Fruit fly (Drosophila melanogaster) whole organism, wandering third instar larva: ENCODE results near the gene CG8292.

Experiments used
- Abd-B ChIP-seq: fragments of >200 bp; optimal IDR thresholded peaks from 2 replicates; lab custom pipeline; 2017; ENCODE audit warnings: missing biosample characterization, missing genetic modification characterization
- CG32264 ChIP-seq: fragments of 200-800 bp; sonication (Bioruptor generic); optimal IDR thresholded peaks from 2 replicates; lab custom pipeline; 2016; ENCODE audit warnings: missing biosample characterization, missing genetic modification characterization
- Myc ChIP-seq: fragments of >200 bp; optimal IDR thresholded peaks from 2 replicates; lab custom pipeline; 2017
- brk ChIP-seq: fragments of 200-800 bp; sonication (Bioruptor generic); optimal IDR thresholded peaks from 2 replicates; lab custom pipeline; 2016; ENCODE audit warnings: missing biosample characterization, mild to moderate bottlenecking, missing genetic modification characterization
- dmrt93B ChIP-seq: fragments of 200-800 bp; sonication (Bioruptor generic); optimal IDR thresholded peaks from 2 replicates; lab custom pipeline; 2018; ENCODE audit warnings: missing biosample characterization, mild to moderate bottlenecking, missing genetic modification characterization
- ey ChIP-seq: fragments of 200-800 bp; sonication (Bioruptor generic); optimal IDR thresholded peaks from 2 replicates; lab custom pipeline; 2016; ENCODE audit warnings: missing biosample characterization, missing genetic modification characterization
- h ChIP-seq: fragments of 200-800 bp; sonication (Bioruptor generic); optimal IDR thresholded peaks from 3 replicates; lab custom pipeline; 2016; ENCODE audit warnings: missing biosample characterization, mild to moderate bottlenecking, missing genetic modification characterization
- jim ChIP-seq: fragments of 175-275, 200-325 bp; sonication (Bioruptor generic); optimal IDR thresholded peaks from 2 replicates; lab custom pipeline; 2016; ENCODE audit warnings: missing biosample characterization, mild to moderate bottlenecking, missing genetic modification characterization
- psq ChIP-seq: fragments of 200-800 bp; sonication (Bioruptor generic); optimal IDR thresholded peaks from 3 replicates; lab custom pipeline; 2017; ENCODE audit warnings: missing biosample characterization, mild to moderate bottlenecking, missing genetic modification characterization, moderate library complexity
- sv ChIP-seq: fragments of 200-800 bp; sonication (Bioruptor generic); optimal IDR thresholded peaks from 3 replicates; lab custom pipeline; 2016; ENCODE audit warnings: missing biosample characterization, missing genetic modification characterization

dm6 chr2L:8241700-8242099, 23.9 kb upstream of the CG8292 start, which contains the start of gene Spn28F:
- TF ChIP-seq jim (GFP tag; lab: Kevin White, UChicago) (no peak), Abd-B (no peak), brk (no peak), Myc (lab: Kevin White, UChicago) (no peak), psq (GFP tag; lab: Kevin White, UChicago) (no peak), CG32264 (GFP tag; lab: Kevin White, UChicago) (no peak), dmrt93B (GFP tag; lab: Kevin White, UChicago) (no peak), h (no peak), sv (GFP tag; lab: Kevin White, UChicago) (no peak), ey (GFP tag; lab: Kevin White, UChicago) (no peak)
